In genomic region chrX:8676631-8677224, dm6 we compare ENCODE assay signal across 1 fruit fly cellular context.
TF ChIP-seq lines count a peak whose summit lies in the region.

Rubicon (plus strand) TSS chrX:8677063.

TF ChIP-seq in whole organism, embryonic, 481 proteins besides CTCF, POLR2A, EP300 and RAD21 (continued from another document):
- TF ChIP-seq CG31388 (GFP tag; optimal IDR thresholded peaks at IDR 0.05; lab: Kevin White, UChicago) (no peak), CG6689 (GFP tag; IDR thresholded peaks at IDR 0.05; lab: Robert Waterston, UW) (no peak), repo (GFP tag; optimal IDR thresholded peaks at IDR 0.05; lab: Kevin White, UChicago) (no peak), CG12155 (GFP tag; optimal IDR thresholded peaks at IDR 0.05; lab: Kevin White, UChicago) (peak; percentile 50), CG10321 (GFP tag; IDR thresholded peaks at IDR 0.05; lab: Robert Waterston, UW) (peak; percentile 68), CG2199 (GFP tag; IDR thresholded peaks at IDR 0.05; lab: Robert Waterston, UW) (0 out of 3 replicates have a peak, but pooled peaks have one; percentile 58), gsb (GFP tag; IDR thresholded peaks at IDR 0.05; lab: Robert Waterston, UW) (no peak), ab (GFP tag; optimal IDR thresholded peaks at IDR 0.05; lab: Kevin White, UChicago) (no peak), jumu (GFP tag; optimal IDR thresholded peaks at IDR 0.05; lab: Kevin White, UChicago) (no peak), dati (GFP tag; IDR thresholded peaks at IDR 0.05; lab: Robert Waterston, UW) (no peak), slbo (GFP tag; IDR thresholded peaks at IDR 0.05; lab: Robert Waterston, UW) (peak; percentile 52), nerfin-2 (GFP tag; IDR thresholded peaks at IDR 0.05; lab: Robert Waterston, UW; ENCODE audit: partially characterized antibody) (peak; percentile 83), Sry-δ (GFP tag; optimal IDR thresholded peaks at IDR 0.05; lab: Kevin White, UChicago) (peak; percentile 87), Asciz (GFP tag; optimal IDR thresholded peaks at IDR 0.05; lab: Kevin White, UChicago) (no peak), pros (GFP tag; optimal IDR thresholded peaks at IDR 0.05; lab: Kevin White, UChicago) (no peak), Hr3 (GFP tag; optimal IDR thresholded peaks at IDR 0.05; lab: Kevin White, UChicago) (no peak), sens-2 (GFP tag; IDR thresholded peaks at IDR 0.05; lab: Robert Waterston, UW) (no peak), BEAF-32 (GFP tag; optimal IDR thresholded peaks at IDR 0.05; lab: Kevin White, UChicago) (peak; percentile 90), CG17612 (GFP tag; IDR thresholded peaks at IDR 0.05; lab: Robert Waterston, UW) (no peak), CG17568 (GFP tag; optimal IDR thresholded peaks at IDR 0.05; lab: Kevin White, UChicago) (no peak), shn (GFP tag; optimal IDR thresholded peaks at IDR 0.05; lab: Kevin White, UChicago) (no peak), yki (optimal IDR thresholded peaks at IDR 0.05; lab: Kevin White, UChicago) (peak; percentile 16), lmd (GFP tag; IDR thresholded peaks at IDR 0.05; lab: Robert Waterston, UW) (peak; percentile 36; the same call in 1 of the 2 replicates), peb (GFP tag; IDR thresholded peaks at IDR 0.05; lab: Robert Waterston, UW) (no peak), ro (GFP tag; IDR thresholded peaks at IDR 0.05; lab: Robert Waterston, UW) (no peak), lov (optimal IDR thresholded peaks at IDR 0.05; lab: Kevin White, UChicago) (no peak), lov (GFP tag; IDR thresholded peaks at IDR 0.05; lab: Robert Waterston, UW) (no peak)
